Fruit fly (Drosophila melanogaster) whole organism, embryonic: ENCODE data around the gene Zip88E.

Experiments used
- B-H2 ChIP-seq: fragments of 200-800 bp; sonication (Bioruptor generic); optimal IDR thresholded peaks from 2 replicates; lab custom pipeline; 2018; ENCODE audit warnings: missing biosample characterization, mild to moderate bottlenecking, missing genetic modification characterization
- BEAF-32 ChIP-seq: fragments of 200-800 bp; sonication (Bioruptor generic); optimal IDR thresholded peaks from 3 replicates; lab custom pipeline; 2017; ENCODE audit warnings: missing biosample characterization, missing genetic modification characterization, mild to moderate bottlenecking, moderate library complexity, missing genetic modification reagents
- CG10274 ChIP-seq: fragments of 200-800 bp; sonication (Bioruptor generic); optimal IDR thresholded peaks from 3 replicates; lab custom pipeline; 2017; ENCODE audit warnings: missing biosample characterization, mild to moderate bottlenecking, missing genetic modification characterization
- CG10431 ChIP-seq: fragments of 200-800 bp; sonication (Bioruptor generic); optimal IDR thresholded peaks from 3 replicates; lab custom pipeline; 2018; ENCODE audit warnings: missing biosample characterization, mild to moderate bottlenecking, missing genetic modification characterization
- CG12659 ChIP-seq: fragments of 200-800 bp; sonication (Bioruptor generic); optimal IDR thresholded peaks from 3 replicates; lab custom pipeline; 2017; ENCODE audit warnings: mild to moderate bottlenecking, missing biosample characterization, missing genetic modification reagents, missing genetic modification characterization
- CG13894 ChIP-seq: fragments of 200-800 bp; sonication (Bioruptor generic); optimal IDR thresholded peaks from 3 replicates; lab custom pipeline; 2018; ENCODE audit warnings: missing biosample characterization, mild to moderate bottlenecking, missing genetic modification characterization, moderate library complexity
- CG14710 ChIP-seq: fragments of 200-800 bp; sonication (Bioruptor generic); optimal IDR thresholded peaks from 3 replicates; lab custom pipeline; 2019; ENCODE audit warnings: missing biosample characterization, mild to moderate bottlenecking, missing genetic modification characterization, moderate library complexity
- CG14860 ChIP-seq: fragments of 200-800 bp; sonication (Bioruptor generic); IDR thresholded peaks from 3 replicates; pipeline ENCODE4 v1.3.6; 2022; ENCODE audit warnings: missing biosample characterization, missing genetic modification characterization; ENCODE audit not compliant: partially characterized antibody
- CG15011 ChIP-seq: fragments of 200-800 bp; sonication (Bioruptor generic); optimal IDR thresholded peaks from 3 replicates; lab custom pipeline; 2018; ENCODE audit warnings: missing biosample characterization, mild to moderate bottlenecking, missing genetic modification characterization
- CG1529 ChIP-seq: fragments of 200-800 bp; sonication (Bioruptor generic); optimal IDR thresholded peaks from 3 replicates; lab custom pipeline; 2018; ENCODE audit warnings: missing biosample characterization, missing genetic modification characterization
- CG16779 ChIP-seq: fragments of 200-800 bp; sonication (Bioruptor generic); IDR thresholded peaks from 2 replicates; pipeline ENCODE4 v1.3.6; 2022; ENCODE audit warnings: missing biosample characterization, missing genetic modification characterization
- CG2875 ChIP-seq: fragments of 200-800 bp; sonication (Bioruptor generic); optimal IDR thresholded peaks from 2 replicates; lab custom pipeline; 2017; ENCODE audit warnings: missing biosample characterization, mild to moderate bottlenecking, missing genetic modification characterization, missing genetic modification reagents
- CG31388 ChIP-seq: fragments of 200-800 bp; sonication (Bioruptor generic); optimal IDR thresholded peaks from 2 replicates; lab custom pipeline; 2016; ENCODE audit warnings: missing biosample characterization, missing genetic modification characterization
- CG3163 ChIP-seq: fragments of 200-800 bp; sonication (Bioruptor generic); optimal IDR thresholded peaks from 3 replicates; lab custom pipeline; 2016; ENCODE audit warnings: missing biosample characterization, missing genetic modification characterization
- CG33213 ChIP-seq: fragments of 200-800 bp; sonication (Bioruptor generic); optimal IDR thresholded peaks from 3 replicates; lab custom pipeline; 2016; ENCODE audit warnings: missing biosample characterization, missing genetic modification characterization
- CG4360 ChIP-seq: fragments of 200-800 bp; sonication (Bioruptor generic); IDR thresholded peaks from 2 replicates; pipeline ENCODE4 v1.3.6; 2022; ENCODE audit warnings: missing biosample characterization, missing genetic modification characterization
- CG4854 ChIP-seq: fragments of 200-800 bp; sonication (Bioruptor generic); optimal IDR thresholded peaks from 2 replicates; lab custom pipeline; 2016; ENCODE audit warnings: missing biosample characterization, missing genetic modification characterization, inconsistent platforms
- CG7556 ChIP-seq: fragments of 200-800 bp; sonication (Bioruptor generic); optimal IDR thresholded peaks from 2 replicates; lab custom pipeline; 2017; ENCODE audit warnings: missing biosample characterization, mild to moderate bottlenecking, missing genetic modification characterization
- CHES-1-like ChIP-seq: fragments of 200-800 bp; sonication (Bioruptor generic); optimal IDR thresholded peaks from 2 replicates; lab custom pipeline; 2016; ENCODE audit warnings: missing biosample characterization, missing genetic modification characterization
- Dad ChIP-seq: fragments of 200-800 bp; sonication (Bioruptor generic); optimal IDR thresholded peaks from 3 replicates; lab custom pipeline; 2016; ENCODE audit warnings: missing biosample characterization, missing genetic modification characterization
- Dek ChIP-seq: fragments of 200-800 bp; sonication (Bioruptor generic); optimal IDR thresholded peaks from 3 replicates; lab custom pipeline; 2019; ENCODE audit warnings: missing biosample characterization, mild to moderate bottlenecking, missing genetic modification characterization, moderate library complexity
- E2f1 ChIP-seq: fragments of 200-800 bp; sonication (Bioruptor generic); IDR thresholded peaks from 2 replicates; pipeline ENCODE4 v1.3.6; 2022; ENCODE audit warnings: missing biosample characterization, missing genetic modification characterization
- Elba2 ChIP-seq: fragments of 200-800 bp; sonication (Bioruptor generic); optimal IDR thresholded peaks from 3 replicates; lab custom pipeline; 2016; ENCODE audit warnings: missing biosample characterization, missing genetic modification characterization
- Jarid2 ChIP-seq: fragments of 200-800 bp; sonication (Bioruptor generic); optimal IDR thresholded peaks from 3 replicates; lab custom pipeline; 2017; ENCODE audit warnings: mild to moderate bottlenecking, missing biosample characterization, missing genetic modification reagents, missing genetic modification characterization
- Meics ChIP-seq: fragments of 200-800 bp; sonication (Bioruptor generic); optimal IDR thresholded peaks from 2 replicates; lab custom pipeline; 2017; ENCODE audit warnings: missing biosample characterization, mild to moderate bottlenecking, missing genetic modification characterization
- Myb ChIP-seq: fragments of 200-800 bp; sonication (Bioruptor generic); optimal IDR thresholded peaks from 2 replicates; lab custom pipeline; 2016; ENCODE audit warnings: missing biosample characterization, missing genetic modification characterization
- Oaz ChIP-seq: fragments of 200-800 bp; sonication (Bioruptor generic); IDR thresholded peaks from 2 replicates; pipeline ENCODE4 v1.3.6; 2022; ENCODE audit warnings: missing biosample characterization, missing genetic modification characterization
- Xrp1 ChIP-seq: fragments of 200-800 bp; sonication (Bioruptor generic); IDR thresholded peaks from 2 replicates; pipeline ENCODE4 v1.3.6; 2022; ENCODE audit warnings: missing biosample characterization, missing genetic modification characterization
- YL-1 ChIP-seq: fragments of 200-800 bp; sonication (Bioruptor generic); optimal IDR thresholded peaks from 3 replicates; lab custom pipeline; 2017; ENCODE audit warnings: missing biosample characterization, mild to moderate bottlenecking, missing genetic modification characterization
- ara ChIP-seq: fragments of 200-800 bp; sonication (Bioruptor generic); IDR thresholded peaks from 2 replicates; pipeline ENCODE4 v1.3.6; 2022; ENCODE audit warnings: missing biosample characterization, missing genetic modification characterization
- az2 ChIP-seq: fragments of 200-800 bp; sonication (Bioruptor generic); optimal IDR thresholded peaks from 3 replicates; lab custom pipeline; 2016; ENCODE audit warnings: missing biosample characterization, missing genetic modification characterization
- bbx ChIP-seq: fragments of 200-800 bp; sonication (Bioruptor generic); IDR thresholded peaks from 2 replicates; pipeline ENCODE4 v1.3.6; 2022; ENCODE audit warnings: missing biosample characterization, missing genetic modification characterization; ENCODE audit not compliant: partially characterized antibody
- cad ChIP-seq: fragments of >200 bp; optimal IDR thresholded peaks from 2 replicates; lab custom pipeline; 2017; ENCODE audit warnings: missing biosample characterization, missing genetic modification characterization
- crc ChIP-seq: fragments of 200-800 bp; sonication (Bioruptor generic); optimal IDR thresholded peaks from 2 replicates; lab custom pipeline; 2016; ENCODE audit warnings: missing biosample characterization, missing genetic modification characterization
- dmrt99B ChIP-seq: fragments of 200-800 bp; sonication (Bioruptor generic); optimal IDR thresholded peaks from 2 replicates; lab custom pipeline; 2018; ENCODE audit warnings: missing biosample characterization, mild to moderate bottlenecking, missing genetic modification characterization, moderate library complexity
- ems ChIP-seq: fragments of 200-800 bp; sonication (Bioruptor generic); optimal IDR thresholded peaks from 3 replicates; lab custom pipeline; 2016; ENCODE audit warnings: missing biosample characterization, missing genetic modification characterization
- exex ChIP-seq: fragments of 200-800 bp; sonication (Bioruptor generic); optimal IDR thresholded peaks from 4 replicates; lab custom pipeline; 2018; ENCODE audit warnings: missing biosample characterization, mild to moderate bottlenecking, missing genetic modification characterization, moderate library complexity
- fd96Cb ChIP-seq: fragments of 200-800 bp; sonication (Bioruptor generic); optimal IDR thresholded peaks from 2 replicates; lab custom pipeline; 2018; ENCODE audit warnings: missing biosample characterization, mild to moderate bottlenecking, missing genetic modification characterization, moderate library complexity
- gro ChIP-seq: fragments of 200-800 bp; sonication (Bioruptor generic); optimal IDR thresholded peaks from 2 replicates; lab custom pipeline; 2016; ENCODE audit warnings: missing biosample characterization, missing genetic modification characterization
- lilli ChIP-seq: fragments of 200-800 bp; sonication (Bioruptor generic); optimal IDR thresholded peaks from 3 replicates; lab custom pipeline; 2016; ENCODE audit warnings: missing biosample characterization, missing genetic modification characterization
- nom ChIP-seq: fragments of 200-800 bp; sonication (Bioruptor generic); optimal IDR thresholded peaks from 2 replicates; lab custom pipeline; 2017; ENCODE audit warnings: missing biosample characterization, missing genetic modification characterization, mild to moderate bottlenecking, moderate library complexity, missing genetic modification reagents
- p53 ChIP-seq: fragments of 200-800 bp; sonication (Bioruptor generic); optimal IDR thresholded peaks from 2 replicates; lab custom pipeline; 2016; ENCODE audit warnings: missing biosample characterization, missing genetic modification characterization
- pb ChIP-seq: fragments of 200-800 bp; sonication (Bioruptor generic); optimal IDR thresholded peaks from 3 replicates; lab custom pipeline; 2016; ENCODE audit warnings: missing biosample characterization, missing genetic modification characterization
- peb ChIP-seq: fragments of 200-800 bp; sonication (Bioruptor generic); IDR thresholded peaks from 2 replicates; pipeline ENCODE4 v1.3.6; 2022; ENCODE audit warnings: missing biosample characterization, missing genetic modification characterization
- shn ChIP-seq: fragments of 200-800 bp; sonication (Bioruptor generic); optimal IDR thresholded peaks from 3 replicates; lab custom pipeline; 2016; ENCODE audit warnings: missing biosample characterization, missing genetic modification characterization
- sqz ChIP-seq: fragments of 200-800 bp; sonication (Bioruptor generic); optimal IDR thresholded peaks from 3 replicates; lab custom pipeline; 2018; ENCODE audit warnings: missing biosample characterization, mild to moderate bottlenecking, missing genetic modification characterization
- tll ChIP-seq, 2 experiments: fragments of 200-800 bp in 1 of 2; fragments of >200 bp in 1 of 2; sonication (Bioruptor generic) in 1 of 2; optimal IDR thresholded peaks; 2 replicates each; lab custom pipeline; 2017 to 2019; ENCODE audit warnings: missing biosample characterization in 2 of 2, missing genetic modification characterization in 2 of 2, mild to moderate bottlenecking in 1 of 2, moderate library complexity in 1 of 2
- wdn ChIP-seq: fragments of 200-800 bp; sonication (Bioruptor generic); IDR thresholded peaks from 2 replicates; pipeline ENCODE4 v1.3.6; 2022; ENCODE audit warnings: missing biosample characterization, missing genetic modification characterization

Gene Zip88E

dm6 chr3R:15242186-15243045 lies 26.0 kb upstream of the Zip88E start, which contains the start of the genes tefu and Hsc70-4 (continued):
- TF ChIP-seq CG10431 (GFP tag; lab: Kevin White, UChicago) (no peak), exex (tag; lab: Kevin White, UChicago) (peak; percentile 30), gro (GFP tag; lab: Kevin White, UChicago) (peak; percentile 4), CG33213 (GFP tag; lab: Kevin White, UChicago) (peak; percentile 55), Dad (peak; percentile 68), shn (GFP tag; lab: Kevin White, UChicago) (peak; percentile 77), fd96Cb (peak; percentile 80), cad (GFP tag; lab: Kevin White, UChicago) (no peak), CG2875 (no peak), lilli (GFP tag; lab: Kevin White, UChicago) (peak; percentile 69), CG7556 (GFP tag; lab: Kevin White, UChicago) (no peak), sqz (GFP tag; lab: Kevin White, UChicago) (peak; percentile 95), CG31388 (GFP tag; lab: Kevin White, UChicago) (no peak), Dek (peak; percentile 75), Myb (GFP tag; lab: Kevin White, UChicago) (peak; percentile 50), p53 (peak; percentile 1), CG14710 (tag; lab: Kevin White, UChicago) (peak; percentile 92), CG16779 (no peak), crc (GFP tag; lab: Kevin White, UChicago) (peak; percentile 8), CG14860 (GFP tag; lab: Robert Waterston, UW) (no peak), B-H2 (peak; percentile 64), CG13894 (tag; lab: Kevin White, UChicago) (peak; percentile 76), BEAF-32 (GFP tag; lab: Kevin White, UChicago) (peak; percentile 58), YL-1 (GFP tag; lab: Kevin White, UChicago) (peak; percentile 44), ara (GFP tag; lab: Robert Waterston, UW) (peak; percentile 70), CG4360 (GFP tag; lab: Robert Waterston, UW) (no peak), peb (GFP tag; lab: Robert Waterston, UW) (peak; percentile 49; the same call in 1 of the 2 replicates), Elba2 (GFP tag; lab: Kevin White, UChicago) (peak; percentile 88), CG3163 (GFP tag; lab: Kevin White, UChicago) (peak; percentile 53), nom (GFP tag; lab: Kevin White, UChicago) (peak; percentile 64), CG15011 (GFP tag; lab: Kevin White, UChicago) (peak; percentile 54), CHES-1-like (GFP tag; lab: Kevin White, UChicago) (peak; percentile 52), pb (GFP tag; lab: Kevin White, UChicago) (no peak), dmrt99B (peak; percentile 33), tll (GFP tag; optimal IDR thresholded peaks at IDR 0.05; lab: Kevin White, UChicago) (peak; percentile 14 to 93), Oaz (GFP tag; lab: Robert Waterston, UW) (peak; percentile 60; the same call in 1 of the 2 replicates), CG10274 (peak; percentile 23), CG1529 (no peak), Jarid2 (no peak), CG4854 (GFP tag; lab: Kevin White, UChicago) (peak; percentile 53), wdn (GFP tag; lab: Robert Waterston, UW) (peak; percentile 62; the same call in 1 of the 2 replicates), Xrp1 (GFP tag; lab: Robert Waterston, UW) (peak; percentile 70), E2f1 (GFP tag; lab: Robert Waterston, UW) (peak; percentile 70), az2 (peak; percentile 65), Meics (GFP tag; lab: Kevin White, UChicago) (peak; percentile 80), ems (GFP tag; lab: Kevin White, UChicago) (peak; percentile 79), bbx (GFP tag; lab: Robert Waterston, UW) (no peak), CG12659 (GFP tag; lab: Kevin White, UChicago) (peak; percentile 80)
